Worm (Caenorhabditis elegans) whole organism, late embryonic: ENCODE measurements around the gene ZK105.6.
A peak's percentile ranks its signal among the peaks of the same experiment; 100 is the strongest.

Experiments
- K02D7.2 ChIP-seq: sonication (generic microtip); optimal IDR thresholded peaks from 2 replicates; lab custom pipeline; 2017; ENCODE audit warnings: mild to moderate bottlenecking, missing genetic modification characterization, missing compliant biosample characterization
- K09A11.1 ChIP-seq: sonication (generic microtip); optimal IDR thresholded peaks from 2 replicates; lab custom pipeline; 2017; ENCODE audit warnings: antibody characterized with exemption, mild to moderate bottlenecking, missing genetic modification characterization, missing compliant biosample characterization; ENCODE audit not compliant: insufficient read depth
- T23F11.4 ChIP-seq: fragments of 200-800 bp; sonication (Bioruptor generic); optimal IDR thresholded peaks from 2 replicates; lab custom pipeline; 2018; ENCODE audit warnings: mild to moderate bottlenecking, missing genetic modification characterization, missing compliant biosample characterization
- ceh-14 ChIP-seq: sonication (generic microtip); optimal IDR thresholded peaks from 2 replicates; lab custom pipeline; 2016; ENCODE audit warnings: missing genotype, missing genetic modification characterization, missing compliant biosample characterization
- ceh-19 ChIP-seq: fragments of 200-800 bp; sonication (Bioruptor generic); optimal IDR thresholded peaks from 2 replicates; lab custom pipeline; 2018; ENCODE audit warnings: mild to moderate bottlenecking, missing genetic modification characterization, missing compliant biosample characterization
- ceh-22 ChIP-seq: sonication (generic microtip); optimal IDR thresholded peaks from 2 replicates; lab custom pipeline; 2017; ENCODE audit warnings: missing biosample characterization, missing genetic modification characterization
- ceh-24 ChIP-seq: sonication (generic microtip); optimal IDR thresholded peaks from 2 replicates; lab custom pipeline; 2016; ENCODE audit warnings: mild to moderate bottlenecking, missing genetic modification characterization, missing compliant biosample characterization
- ceh-30 ChIP-seq: fragments of 150-350 bp; optimal IDR thresholded peaks from 2 replicates; lab custom pipeline; 2014; ENCODE audit warnings: missing biosample characterization, missing genetic modification characterization
- ceh-31 ChIP-seq: sonication (generic microtip); optimal IDR thresholded peaks from 2 replicates; lab custom pipeline; 2016; ENCODE audit warnings: missing genetic modification characterization, missing compliant biosample characterization
- ceh-9 ChIP-seq: sonication (generic microtip); optimal IDR thresholded peaks from 2 replicates; lab custom pipeline; 2016; ENCODE audit warnings: mild to moderate bottlenecking, missing genetic modification characterization, inconsistent platforms, missing compliant biosample characterization
- dve-1 ChIP-seq: sonication (generic microtip); optimal IDR thresholded peaks from 2 replicates; lab custom pipeline; 2017; ENCODE audit warnings: antibody characterized with exemption, mild to moderate bottlenecking, missing genetic modification characterization, missing compliant biosample characterization
- elt-2 ChIP-seq: sonication (generic microtip); optimal IDR thresholded peaks from 2 replicates; lab custom pipeline; 2016; ENCODE audit warnings: missing genetic modification reagents, missing genetic modification characterization, missing compliant biosample characterization
- eyg-1 ChIP-seq: sonication (generic microtip); optimal IDR thresholded peaks from 2 replicates; lab custom pipeline; 2016; ENCODE audit warnings: missing genotype, missing genetic modification characterization, missing compliant biosample characterization
- fax-1 ChIP-seq: sonication (generic microtip); optimal IDR thresholded peaks from 2 replicates; lab custom pipeline; 2016; ENCODE audit warnings: missing genotype, missing genetic modification characterization, missing compliant biosample characterization
- fkh-10 ChIP-seq: fragments of 150-350 bp; optimal IDR thresholded peaks from 2 replicates; lab custom pipeline; 2014; ENCODE audit warnings: missing biosample characterization, missing genetic modification reagents, missing genetic modification characterization
- fkh-6 ChIP-seq: sonication (generic microtip); optimal IDR thresholded peaks from 2 replicates; lab custom pipeline; 2016; ENCODE audit warnings: missing genetic modification characterization, missing compliant biosample characterization
- hlh-13 ChIP-seq: fragments of 200-800 bp; sonication (Bioruptor generic); optimal IDR thresholded peaks from 2 replicates; lab custom pipeline; 2018; ENCODE audit warnings: mild to moderate bottlenecking, missing genetic modification characterization, missing compliant biosample characterization
- hlh-6 ChIP-seq: sonication (generic microtip); optimal IDR thresholded peaks from 2 replicates; lab custom pipeline; 2016; ENCODE audit warnings: missing genotype, missing genetic modification characterization, missing compliant biosample characterization
- madf-2 ChIP-seq: sonication (generic microtip); optimal IDR thresholded peaks from 2 replicates; lab custom pipeline; 2017; ENCODE audit warnings: missing genetic modification characterization, missing compliant biosample characterization
- nhr-11 ChIP-seq: fragments of 150-350 bp; optimal IDR thresholded peaks from 2 replicates; lab custom pipeline; 2014; ENCODE audit warnings: missing biosample characterization, missing genetic modification characterization
- odd-2 ChIP-seq: sonication (generic microtip); optimal IDR thresholded peaks from 2 replicates; lab custom pipeline; 2017; ENCODE audit warnings: antibody characterized with exemption, mild to moderate bottlenecking, missing genetic modification characterization, missing compliant biosample characterization
- pag-3 ChIP-seq: sonication (generic microtip); optimal IDR thresholded peaks from 2 replicates; lab custom pipeline; 2016; ENCODE audit warnings: missing compliant biosample characterization, missing genetic modification characterization, borderline replicate concordance
- pax-1 ChIP-seq: fragments of 150-350 bp; optimal IDR thresholded peaks from 2 replicates; lab custom pipeline; 2014; ENCODE audit warnings: missing biosample characterization, missing genetic modification characterization
- pqm-1 ChIP-seq: sonication (generic microtip); optimal IDR thresholded peaks from 2 replicates; lab custom pipeline; 2016; ENCODE audit warnings: missing genetic modification characterization, missing compliant biosample characterization
- pros-1 ChIP-seq: fragments of 150-350 bp; optimal IDR thresholded peaks from 2 replicates; lab custom pipeline; 2014; ENCODE audit warnings: missing biosample characterization, missing genetic modification reagents, missing genetic modification characterization
- ref-2 ChIP-seq: sonication (generic microtip); optimal IDR thresholded peaks from 2 replicates; lab custom pipeline; 2016; ENCODE audit warnings: missing genetic modification characterization, missing compliant biosample characterization
- sdc-2 ChIP-seq: sonication (generic microtip); optimal IDR thresholded peaks from 2 replicates; lab custom pipeline; 2016; ENCODE audit warnings: missing genotype, missing genetic modification characterization, missing compliant biosample characterization
- sox-4 ChIP-seq: sonication (generic microtip); optimal IDR thresholded peaks from 2 replicates; lab custom pipeline; 2017; ENCODE audit warnings: mild to moderate bottlenecking, missing genetic modification characterization, inconsistent platforms, missing compliant biosample characterization
- tbx-2 ChIP-seq: sonication (generic microtip); optimal IDR thresholded peaks from 2 replicates; lab custom pipeline; 2016; ENCODE audit warnings: missing genetic modification characterization, missing compliant biosample characterization
- tbx-7 ChIP-seq: sonication (generic microtip); optimal IDR thresholded peaks from 2 replicates; lab custom pipeline; 2016; ENCODE audit warnings: missing genotype, missing genetic modification characterization, missing compliant biosample characterization
- ttx-3 ChIP-seq: sonication (generic microtip); optimal IDR thresholded peaks from 2 replicates; lab custom pipeline; 2016; ENCODE audit warnings: missing genetic modification reagents, missing genetic modification characterization, missing compliant biosample characterization
- unc-3 ChIP-seq, 2 experiments: fragments of 200-800 bp in 1 of 2; sonication (Bioruptor generic) in 1 of 2; sonication (generic microtip) in 1 of 2; conservative IDR thresholded peaks in 1 of 2; optimal IDR thresholded peaks in 1 of 2; 2 replicates each; pipeline versions ENCODE4 v1.3.6 to Lab custom; 2016 to 2022; ENCODE audit warnings: missing compliant biosample characterization in 2 of 2, missing genetic modification characterization in 2 of 2, missing genetic modification reagents in 1 of 2
- unc-42 ChIP-seq: sonication (generic microtip); optimal IDR thresholded peaks from 2 replicates; lab custom pipeline; 2016; ENCODE audit warnings: missing genotype, missing genetic modification characterization, missing compliant biosample characterization
- unc-55 ChIP-seq: sonication (generic microtip); optimal IDR thresholded peaks from 2 replicates; lab custom pipeline; 2017; ENCODE audit warnings: missing biosample characterization, missing genetic modification reagents, missing genetic modification characterization
- unc-86 ChIP-seq: sonication (generic microtip); optimal IDR thresholded peaks from 2 replicates; lab custom pipeline; 2016; ENCODE audit warnings: missing genetic modification characterization, missing compliant biosample characterization
- zip-5 ChIP-seq: sonication (generic microtip); optimal IDR thresholded peaks from 2 replicates; lab custom pipeline; 2016; ENCODE audit warnings: missing genetic modification characterization, missing compliant biosample characterization
- ztf-16 ChIP-seq: sonication (generic microtip); optimal IDR thresholded peaks from 2 replicates; lab custom pipeline; 2017; ENCODE audit warnings: missing genetic modification characterization, missing compliant biosample characterization

ZK105.6 gene

ce11 chrV:7728003-7728678 is 4.3 kb upstream of the ZK105.6 start (continued):
- peak; percentile 20 for TF ChIP-seq unc-55 (GFP tag; lab: Kevin White, UChicago)
- TF ChIP-seq sdc-2: no peak
- TF ChIP-seq dve-1: peak; percentile 32

- TF ChIP-seq ceh-30 (tag; lab: Kevin White, UChicago): no peak
- TF ChIP-seq madf-2 (tag; lab: Kevin White, UChicago): no peak
- no peak for TF ChIP-seq fkh-10 (GFP tag; lab: Kevin White, UChicago)
- no peak for TF ChIP-seq K09A11.1 (tag; lab: Kevin White, UChicago)
- no peak for TF ChIP-seq ttx-3 (tag; lab: Kevin White, UChicago)
- TF ChIP-seq unc-86 (tag; lab: Kevin White, UChicago): no peak
- TF ChIP-seq ztf-16 (tag; lab: Kevin White, UChicago): no peak
- TF ChIP-seq unc-42: no peak
- no peak for TF ChIP-seq zip-5 (tag; lab: Kevin White, UChicago)
- TF ChIP-seq ceh-31: no peak
- TF ChIP-seq elt-2: no peak
- no peak for TF ChIP-seq ceh-24
- no peak for TF ChIP-seq pros-1
Observed at ce11 chrV:7726927-7727326, 3.1 kb upstream of the ZK105.6 start.

ce11 chrV:7726202-7726601 is 2.3 kb upstream of the ZK105.6 start:
- no peak for TF ChIP-seq ceh-19 (GFP tag; lab: Kevin White, UChicago)
- no peak for TF ChIP-seq dve-1
- no peak for TF ChIP-seq unc-3 (GFP tag; conservative IDR thresholded peaks at IDR 0.05; lab: Robert Waterston, UW)
- no peak for TF ChIP-seq unc-3 (tag; optimal IDR thresholded peaks at IDR 0.05; lab: Kevin White, UChicago)
- TF ChIP-seq nhr-11: no peak
- TF ChIP-seq pag-3 (tag; lab: Kevin White, UChicago): no peak
- TF ChIP-seq ceh-31: no peak
- TF ChIP-seq unc-55 (GFP tag; lab: Kevin White, UChicago): no peak
- TF ChIP-seq T23F11.4 (GFP tag; lab: Kevin White, UChicago): no peak
- TF ChIP-seq sox-4 (tag; lab: Kevin White, UChicago): no peak
- no peak for TF ChIP-seq pqm-1
- TF ChIP-seq ttx-3 (tag; lab: Kevin White, UChicago): no peak
- no peak for TF ChIP-seq ceh-9 (tag; lab: Kevin White, UChicago)

- TF ChIP-seq eyg-1 (tag; lab: Kevin White, UChicago) (no peak), ttx-3 (tag; lab: Kevin White, UChicago) (no peak), tbx-7 (tag; lab: Kevin White, UChicago) (no peak), ref-2 (tag; lab: Kevin White, UChicago) (no peak), ceh-14 (tag; lab: Kevin White, UChicago) (no peak), hlh-6 (tag; lab: Kevin White, UChicago) (no peak), fax-1 (no peak), ceh-30 (tag; lab: Kevin White, UChicago) (no peak), madf-2 (tag; lab: Kevin White, UChicago) (no peak), ceh-24 (no peak), fkh-10 (GFP tag; lab: Kevin White, UChicago) (no peak), hlh-13 (GFP tag; lab: Kevin White, UChicago) (no peak), ceh-19 (GFP tag; lab: Kevin White, UChicago) (no peak), odd-2 (no peak), pax-1 (tag; lab: Kevin White, UChicago) (no peak), ceh-22 (tag; lab: Kevin White, UChicago) (no peak), fkh-6 (tag; lab: Kevin White, UChicago) (no peak), elt-2 (no peak), tbx-2 (tag; lab: Kevin White, UChicago) (no peak), K02D7.2 (tag; lab: Kevin White, UChicago) (no peak)
Observed at ce11 chrV:7721945-7722344, 1.9 kb downstream of the ZK105.6 start, which contains the start of gene ZK105.14. Gene ZK105.14 (minus strand): TSS chrV:7722045.
